Worm (Caenorhabditis elegans): ENCODE results near the gene ltah-1.1.

DNA sequence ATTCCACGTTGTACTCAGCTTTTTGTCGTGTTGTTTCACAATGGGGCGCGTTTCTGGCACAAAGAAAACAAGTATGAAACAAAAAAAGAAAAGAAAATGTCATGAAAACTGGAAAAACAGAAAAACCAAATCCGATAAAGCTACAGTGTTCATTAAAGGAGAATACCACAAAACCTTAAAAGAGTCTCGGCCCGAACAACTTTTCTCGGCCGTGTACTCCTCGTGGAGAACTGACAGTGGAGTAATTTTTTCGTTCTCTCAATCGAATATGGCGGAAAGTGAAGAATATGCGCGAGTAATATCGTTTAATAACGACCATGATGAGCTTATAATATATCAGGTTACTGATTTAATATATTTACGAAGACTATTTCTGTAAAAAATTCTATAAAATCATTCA is 915 bp upstream of the ltah-1.1 start, which contains the start of the genes tag-335 and vkmt-1:
- TF ChIP-seq ama-1 (optimal IDR thresholded peaks at IDR 0.05) (no peak), ama-1 (GFP tag; optimal IDR thresholded peaks at IDR 0.05) (no peak), pha-4 (tag; optimal IDR thresholded peaks at IDR 0.05) (no peak), ztf-22 (GFP tag; optimal IDR thresholded peaks at IDR 0.05) (no peak), Y95B8A.8 (GFP tag; IDR thresholded peaks at IDR 0.05) (no peak), him-1 (tag; optimal IDR thresholded peaks at IDR 0.05) (no peak), chd-7 (tag; optimal IDR thresholded peaks at IDR 0.05) (no peak), nhr-179 (tag; optimal IDR thresholded peaks at IDR 0.05) (no peak), hmg-20 (GFP tag; IDR thresholded peaks at IDR 0.05) (no peak), unc-62 (GFP tag; optimal IDR thresholded peaks at IDR 0.05) (no peak), attf-3 (GFP tag; conservative IDR thresholded peaks at IDR 0.05) (no peak), let-607 (tag; optimal IDR thresholded peaks at IDR 0.05) (peak in 1 of 2 experiments; percentile 16), rpc-1 (optimal IDR thresholded peaks at IDR 0.05) (no peak), rpc-1 (tag; optimal IDR thresholded peaks at IDR 0.05) (no peak), dox-1 (GFP tag; IDR thresholded peaks at IDR 0.05) (0 out of 2 replicates have a peak, but pooled peaks have one; percentile 17)

Data from whole organism, young adult.